Worm (Caenorhabditis elegans) whole organism, L3 larva: ENCODE data around the gene ttr-39.

Source experiments
- fkh-10 ChIP-seq: sonication (generic microtip); optimal IDR thresholded peaks from 2 replicates; lab custom pipeline; 2017; ENCODE audit warnings: missing biosample characterization, missing genetic modification reagents, missing genetic modification characterization
- fos-1 ChIP-seq: fragments of 150-350 bp; optimal IDR thresholded peaks from 2 replicates; lab custom pipeline; 2014; ENCODE audit warnings: missing biosample characterization, missing genetic modification characterization
- lin-15B ChIP-seq: fragments of 150-350 bp; optimal IDR thresholded peaks from 2 replicates; lab custom pipeline; 2014; ENCODE audit warnings: missing biosample characterization, missing genetic modification characterization
- sea-2 ChIP-seq: fragments of 150-350 bp; sonication (generic microtip); optimal IDR thresholded peaks from 4 replicates; lab custom pipeline; 2014; ENCODE audit warnings: missing biosample characterization, missing genetic modification reagents, missing genetic modification characterization

ce11 chrIV:10047108-10047507 lies 42.6 kb downstream of the ttr-39 start, which contains the start of gene T04B2.3:
- no peak for TF ChIP-seq fkh-10 (GFP tag; lab: Kevin White, UChicago)
- no peak for TF ChIP-seq sea-2 (GFP tag; lab: Kevin White, UChicago)
- TF ChIP-seq lin-15B (tag; lab: Kevin White, UChicago), result no peak
- no peak for TF ChIP-seq fos-1 (tag; lab: Kevin White, UChicago)
